Worm (Caenorhabditis elegans) whole organism, midembryonic: ENCODE results near the gene lgc-45.
A peak's percentile ranks its signal among the peaks of the same experiment; 100 is the strongest.

Source experiments
- T22C8.4 ChIP-seq: fragments of 200-800 bp; sonication (Bioruptor generic); IDR thresholded peaks from 2 replicates; pipeline ENCODE4 v1.3.6; 2022; ENCODE audit warnings: missing genetic modification characterization, missing compliant biosample characterization
- cog-1 ChIP-seq: sonication (generic microtip); optimal IDR thresholded peaks from 2 replicates; lab custom pipeline; 2016; ENCODE audit warnings: missing genetic modification characterization, missing compliant biosample characterization
- flt-1 ChIP-seq: fragments of 200-800 bp; sonication (Bioruptor generic); IDR thresholded peaks from 2 replicates; pipeline ENCODE4 v1.3.6; 2022; ENCODE audit warnings: missing genetic modification characterization, missing compliant biosample characterization
- klf-2 ChIP-seq: fragments of 200-800 bp; sonication (Bioruptor generic); conservative IDR thresholded peaks from 2 replicates; pipeline ENCODE4 v1.3.6; 2022; ENCODE audit warnings: missing genetic modification reagents, missing genetic modification characterization, missing compliant biosample characterization
- med-1 ChIP-seq: sonication (generic microtip); optimal IDR thresholded peaks from 2 replicates; lab custom pipeline; 2017; ENCODE audit warnings: missing genetic modification characterization, mild to moderate bottlenecking, missing compliant biosample characterization, antibody characterized with exemption, missing genetic modification reagents; ENCODE audit not compliant: insufficient read depth
- ref-1 ChIP-seq: fragments of 200-800 bp; sonication (Bioruptor generic); conservative IDR thresholded peaks from 2 replicates; pipeline ENCODE4 v1.3.6; 2022; ENCODE audit warnings: missing genetic modification reagents, missing genetic modification characterization, missing compliant biosample characterization
- tab-1 ChIP-seq: fragments of 200-800 bp; sonication (Bioruptor generic); IDR thresholded peaks from 2 replicates; pipeline ENCODE4 v1.3.6; 2022; ENCODE audit warnings: missing genetic modification characterization, missing compliant biosample characterization
- ztf-23 ChIP-seq: fragments of 200-800 bp; sonication (Bioruptor generic); IDR thresholded peaks from 2 replicates; pipeline ENCODE4 v1.3.6; 2022; ENCODE audit warnings: missing genetic modification reagents, missing genetic modification characterization, missing compliant biosample characterization
- ztf-29 ChIP-seq: fragments of 200-800 bp; sonication (Bioruptor generic); IDR thresholded peaks from 2 replicates; pipeline ENCODE4 v1.3.6; 2022; ENCODE audit warnings: missing genetic modification reagents, missing genetic modification characterization, missing compliant biosample characterization

lgc-45 gene

DNA sequence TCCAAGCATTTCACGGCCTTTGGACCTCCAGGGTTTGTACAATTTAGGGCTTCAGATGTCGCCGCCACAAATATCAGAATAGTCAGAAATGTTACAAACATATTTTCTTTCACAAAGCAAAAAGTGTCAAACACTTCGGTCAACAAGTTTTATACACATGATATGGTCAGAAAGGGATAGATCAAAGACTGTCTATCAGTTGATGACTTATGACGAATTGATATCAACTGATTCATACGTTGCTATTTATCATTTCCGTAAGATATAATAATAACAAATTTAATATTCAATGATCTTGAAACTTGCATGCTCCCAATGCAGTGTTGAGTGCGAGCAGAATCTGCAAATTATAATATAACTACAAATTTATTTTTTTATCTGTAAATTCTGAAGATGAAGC, 3.3 kb downstream of the lgc-45 start, which contains the start of gene W10G11.1:
Gene W10G11.1 (minus strand): TSS at position 101 of the 400 bp plus-strand sequence.
- no peak for TF ChIP-seq T22C8.4 (GFP tag; lab: Robert Waterston, UW)
- TF ChIP-seq klf-2 (GFP tag; lab: Robert Waterston, UW) = no peak
- no peak for TF ChIP-seq tab-1
- no peak for TF ChIP-seq cog-1

DNA sequence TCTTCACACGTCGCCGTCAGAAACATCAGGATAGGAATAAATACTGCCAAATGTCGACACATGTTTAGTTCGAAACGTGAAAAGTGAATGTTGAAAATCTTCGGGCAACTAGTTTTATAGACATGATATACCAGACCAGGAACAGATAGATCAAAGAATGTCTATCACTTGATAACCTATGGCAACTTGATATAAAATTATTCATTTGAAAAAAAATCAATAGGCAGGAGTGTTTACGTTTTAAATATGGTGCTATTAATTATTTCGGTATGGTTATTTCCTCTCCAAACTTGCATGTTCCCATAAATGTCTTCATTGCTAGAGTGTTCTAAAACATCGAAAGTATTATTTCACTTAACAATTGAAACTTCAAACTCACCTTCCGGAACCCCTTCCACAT, 4.3 kb downstream of the lgc-45 start, which contains the start of gene W10G11.2:
Gene W10G11.2 (minus strand): TSS at position 101 of the 400 bp plus-strand sequence.
- TF ChIP-seq tab-1 (no peak), ref-1 (GFP tag; lab: Robert Waterston, UW) (no peak), klf-2 (GFP tag; lab: Robert Waterston, UW) (no peak), flt-1 (no peak)

DNA sequence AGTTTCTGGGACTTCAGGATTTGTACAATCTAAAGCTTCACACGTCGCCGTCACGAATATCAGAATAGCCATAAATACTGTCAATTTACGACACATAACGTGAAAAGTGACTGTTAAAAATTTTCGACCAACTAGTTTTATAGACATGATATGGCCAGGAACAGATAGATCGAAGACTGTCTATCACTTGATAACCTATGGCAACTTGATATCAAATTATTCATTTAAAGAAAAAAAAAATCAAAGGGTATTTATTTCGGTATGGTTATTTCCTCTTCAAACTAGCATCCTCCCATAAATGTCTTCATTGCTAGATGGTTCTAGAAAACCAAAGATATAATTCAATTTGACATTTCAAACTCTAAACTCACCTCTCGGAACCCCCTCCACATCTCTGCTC, 5.1 kb downstream of the lgc-45 start, which contains the start of gene W10G11.3:
Gene W10G11.3 (minus strand): TSS at position 101 of the 400 bp plus-strand sequence.
- TF ChIP-seq tab-1 = no peak
- TF ChIP-seq T22C8.4 (GFP tag; lab: Robert Waterston, UW) = no peak
- no peak for TF ChIP-seq med-1 (GFP tag; lab: Kevin White, UChicago)
- no peak for TF ChIP-seq ref-1 (GFP tag; lab: Robert Waterston, UW)
- TF ChIP-seq klf-2 (GFP tag; lab: Robert Waterston, UW) = no peak
- TF ChIP-seq ztf-23 (GFP tag; lab: Robert Waterston, UW) = no peak
- no peak for TF ChIP-seq ztf-29 (GFP tag; lab: Robert Waterston, UW)
- TF ChIP-seq flt-1 = no peak
- no peak for TF ChIP-seq cog-1

DNA sequence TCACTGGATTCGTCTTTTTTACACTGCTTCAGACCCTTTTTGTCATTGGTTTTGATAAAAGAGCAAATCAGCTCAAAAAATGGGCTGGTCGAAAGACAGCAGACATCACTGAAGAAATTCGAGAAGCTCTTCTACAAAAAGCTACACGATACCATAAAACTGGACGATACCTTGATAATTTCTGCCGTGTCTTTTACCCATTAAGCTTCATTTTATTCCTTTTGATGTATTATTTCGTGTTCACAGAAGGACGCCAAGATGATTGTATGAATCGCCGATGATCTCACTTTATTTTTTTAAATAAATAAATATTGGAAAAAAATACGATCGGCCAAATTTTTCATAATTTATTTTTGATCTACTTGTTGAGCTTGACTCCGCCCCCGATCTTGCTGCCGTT, 9.8 kb downstream of the lgc-45 start:
- no peak for TF ChIP-seq klf-2 (GFP tag; lab: Robert Waterston, UW)
- no peak for TF ChIP-seq ref-1 (GFP tag; lab: Robert Waterston, UW)
- TF ChIP-seq T22C8.4 (GFP tag; lab: Robert Waterston, UW) = no peak
- no peak for TF ChIP-seq ztf-23 (GFP tag; lab: Robert Waterston, UW)
- no peak for TF ChIP-seq flt-1
- no peak for TF ChIP-seq med-1 (GFP tag; lab: Kevin White, UChicago)
- no peak for TF ChIP-seq ztf-29 (GFP tag; lab: Robert Waterston, UW)
- no peak for TF ChIP-seq tab-1

DNA sequence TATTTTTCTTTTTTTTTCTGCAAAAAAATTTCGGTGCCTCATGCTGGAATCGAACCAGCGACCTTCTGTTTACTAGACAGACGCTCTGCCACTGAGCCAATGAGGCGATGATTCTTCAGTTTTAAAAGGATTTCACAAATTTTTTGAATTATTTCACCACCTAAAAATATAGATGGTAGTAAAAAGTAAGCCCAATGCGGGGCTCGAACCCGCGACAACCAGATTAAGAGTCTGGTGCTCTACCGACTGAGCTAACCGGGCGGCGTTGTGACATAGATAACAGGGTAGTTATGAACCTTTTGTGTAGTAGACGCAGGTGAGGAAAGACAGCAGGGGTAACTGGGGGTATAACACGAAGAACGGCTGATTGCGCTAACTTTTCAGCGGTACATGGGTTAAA, 10.3 kb downstream of the lgc-45 start:
- TF ChIP-seq T22C8.4 (GFP tag; lab: Robert Waterston, UW) (peak; percentile 49; the same call in 1 of the 2 replicates), ztf-29 (GFP tag; lab: Robert Waterston, UW) (peak; percentile 80), ref-1 (GFP tag; lab: Robert Waterston, UW) (peak; percentile 70), flt-1 (peak; percentile 91), klf-2 (GFP tag; lab: Robert Waterston, UW) (peak; percentile 64; the same call in 1 of the 2 replicates), tab-1 (peak; percentile 77), ztf-23 (GFP tag; lab: Robert Waterston, UW) (peak; percentile 75; the same call in 1 of the 2 replicates)

DNA sequence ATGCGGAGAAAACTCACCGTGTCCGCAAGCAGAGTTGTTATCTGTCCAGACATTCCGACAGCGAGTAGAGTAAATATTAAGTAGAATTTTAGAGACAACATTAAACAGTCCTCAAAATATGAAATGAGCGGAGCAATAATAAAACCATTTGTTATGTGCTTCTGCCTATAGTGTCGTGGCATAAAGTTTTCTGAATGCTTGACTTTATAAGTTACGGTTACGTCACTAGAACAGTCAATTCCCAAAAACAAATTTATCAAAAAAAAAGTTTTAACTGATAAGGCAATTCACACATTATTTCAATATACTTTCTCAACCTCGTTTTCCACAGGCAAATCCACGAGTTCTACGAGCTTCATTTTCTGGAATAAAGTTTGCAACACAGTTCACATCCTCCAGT, 11.8 kb downstream of the lgc-45 start, which contains the start of gene clec-127:
Gene clec-127 (minus strand): TSS at position 101 of the 400 bp plus-strand sequence.
- TF ChIP-seq cog-1 (no peak), med-1 (GFP tag; lab: Kevin White, UChicago) (no peak), tab-1 (no peak), ref-1 (GFP tag; lab: Robert Waterston, UW) (no peak)

DNA sequence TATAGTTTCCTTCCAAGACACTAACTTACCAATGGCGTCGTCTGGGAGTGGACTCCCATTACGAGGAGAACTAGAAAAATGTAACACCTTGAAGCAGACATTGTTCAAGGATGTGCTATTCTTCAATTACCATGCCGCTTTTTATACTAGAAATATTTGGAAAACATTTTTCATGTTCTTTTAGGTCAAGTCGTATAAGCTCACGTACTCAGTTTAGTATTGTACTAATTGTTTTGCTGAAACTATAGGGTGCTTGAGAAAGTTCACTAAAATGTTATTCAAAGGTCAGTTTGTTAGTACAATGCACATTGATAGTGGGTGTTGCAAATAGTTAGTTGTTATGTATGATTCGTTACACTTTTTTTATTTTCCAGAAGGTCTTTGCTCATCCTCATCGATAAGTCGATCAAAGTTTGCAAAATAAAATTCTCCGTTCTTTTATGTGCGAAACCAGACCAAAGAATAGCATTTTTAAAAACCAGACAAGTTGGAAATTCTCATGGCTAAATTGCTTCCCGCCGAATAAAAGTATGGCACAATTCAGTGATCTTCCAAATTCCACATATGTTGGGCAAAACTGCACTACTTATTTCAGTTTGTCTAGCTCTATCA, 13.8 kb downstream of the lgc-45 start, which contains the start of the genes clec-128 and clec-129:
Gene clec-128 (minus strand): TSS at position 101 of the 612 bp plus-strand sequence.
Gene clec-129 (plus strand): TSS at position 562 of the 612 bp plus-strand sequence.
- TF ChIP-seq T22C8.4 (GFP tag; lab: Robert Waterston, UW) (no peak), tab-1 (no peak), ztf-29 (GFP tag; lab: Robert Waterston, UW) (no peak), cog-1 (no peak), klf-2 (GFP tag; lab: Robert Waterston, UW) (no peak), ztf-23 (GFP tag; lab: Robert Waterston, UW) (no peak), flt-1 (no peak)

DNA sequence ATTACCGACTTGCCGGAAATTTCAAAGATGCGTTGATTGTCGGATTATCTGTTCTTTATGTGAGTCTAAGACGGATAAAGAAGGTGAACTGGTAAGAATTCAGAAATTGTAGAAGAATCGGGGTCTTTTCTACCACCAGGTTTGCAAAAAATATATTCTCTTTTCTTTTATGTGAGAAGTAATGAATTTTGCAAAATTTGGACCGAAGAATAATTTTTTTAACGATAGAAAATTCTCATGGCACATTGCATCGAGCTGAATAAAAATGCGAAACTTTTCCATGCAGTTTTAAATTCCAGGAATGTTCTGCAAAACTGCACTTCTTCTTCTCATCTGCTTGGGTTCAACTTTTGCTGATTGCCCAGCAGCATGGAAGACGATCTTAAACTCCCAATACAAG, 16.0 kb downstream of the lgc-45 start, which contains the start of gene clec-130:
Gene clec-130 (plus strand): TSS at position 301 of the 400 bp plus-strand sequence.
- TF ChIP-seq cog-1 = no peak
- no peak for TF ChIP-seq tab-1
- TF ChIP-seq flt-1 = no peak
- no peak for TF ChIP-seq ref-1 (GFP tag; lab: Robert Waterston, UW)
- no peak for TF ChIP-seq med-1 (GFP tag; lab: Kevin White, UChicago)
- no peak for TF ChIP-seq T22C8.4 (GFP tag; lab: Robert Waterston, UW)
- TF ChIP-seq klf-2 (GFP tag; lab: Robert Waterston, UW) = no peak
- TF ChIP-seq ztf-23 (GFP tag; lab: Robert Waterston, UW) = no peak
- TF ChIP-seq ztf-29 (GFP tag; lab: Robert Waterston, UW) = no peak

DNA sequence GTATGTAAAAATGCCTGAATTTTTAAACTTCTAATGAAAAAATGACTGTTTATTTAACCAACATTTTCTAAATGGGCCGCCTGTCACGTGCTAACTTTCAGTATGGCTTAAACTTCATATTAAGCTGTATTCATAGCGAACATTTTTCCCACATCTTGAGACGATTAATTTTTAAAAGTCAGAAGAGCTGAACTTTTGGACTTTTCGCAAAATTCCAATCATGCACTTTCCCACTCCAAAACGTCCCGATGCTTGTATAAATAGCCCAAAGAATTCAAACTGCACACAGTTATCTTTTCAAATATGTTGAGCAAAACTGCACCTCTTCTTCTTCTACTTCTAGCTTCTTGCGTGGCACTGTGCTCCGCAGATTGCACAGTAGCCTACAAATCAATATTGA, 19.5 kb downstream of the lgc-45 start, which contains the start of gene clec-132:
Gene clec-132 (plus strand): TSS at position 301 of the 400 bp plus-strand sequence.
- TF ChIP-seq cog-1 (no peak), med-1 (GFP tag; lab: Kevin White, UChicago) (no peak), T22C8.4 (GFP tag; lab: Robert Waterston, UW) (no peak), ztf-29 (GFP tag; lab: Robert Waterston, UW) (no peak), tab-1 (no peak), ref-1 (GFP tag; lab: Robert Waterston, UW) (no peak), flt-1 (no peak), ztf-23 (GFP tag; lab: Robert Waterston, UW) (no peak), klf-2 (GFP tag; lab: Robert Waterston, UW) (no peak)

DNA sequence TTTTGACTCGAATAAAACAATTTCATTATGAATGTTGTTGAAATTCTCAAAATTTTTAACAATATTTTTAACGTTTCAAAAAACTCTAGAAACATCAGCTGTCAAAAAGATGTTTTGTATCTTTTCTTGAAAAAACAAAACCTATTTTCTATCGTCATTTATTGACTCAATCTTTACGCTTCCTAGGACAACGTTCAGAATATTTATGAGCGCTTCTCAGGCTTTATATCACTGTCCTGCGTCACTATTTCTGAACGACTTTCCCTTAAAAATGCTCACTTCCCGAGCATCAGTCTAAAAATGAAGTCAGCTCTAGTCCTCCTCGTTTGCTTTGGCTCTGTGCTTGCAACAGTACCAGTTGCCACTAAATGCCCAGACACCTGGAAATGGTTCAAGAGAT, 20.8 kb downstream of the lgc-45 start, which contains the start of gene clec-133:
Gene clec-133 (plus strand): TSS at position 301 of the 400 bp plus-strand sequence.
- TF ChIP-seq ztf-23 (GFP tag; lab: Robert Waterston, UW) = no peak
- no peak for TF ChIP-seq flt-1
- no peak for TF ChIP-seq T22C8.4 (GFP tag; lab: Robert Waterston, UW)
- no peak for TF ChIP-seq med-1 (GFP tag; lab: Kevin White, UChicago)
- no peak for TF ChIP-seq tab-1
- no peak for TF ChIP-seq ref-1 (GFP tag; lab: Robert Waterston, UW)
- no peak for TF ChIP-seq ztf-29 (GFP tag; lab: Robert Waterston, UW)
- TF ChIP-seq klf-2 (GFP tag; lab: Robert Waterston, UW) = no peak
- TF ChIP-seq cog-1 = no peak
